Worm (Caenorhabditis elegans) whole organism, mixed stage, embryonic: ENCODE measurements around the gene C44H4.4.

Experiments used
- ceh-83 ChIP-seq: fragments of 200-800 bp; sonication (Bioruptor generic); optimal IDR thresholded peaks from 2 replicates; lab custom pipeline; 2018; ENCODE audit warnings: mild to moderate bottlenecking, missing genetic modification characterization, missing compliant biosample characterization
- elt-3 ChIP-seq: fragments of 150-350 bp; optimal IDR thresholded peaks from 2 replicates; lab custom pipeline; 2014; ENCODE audit warnings: missing biosample characterization, missing genetic modification characterization
- hlh-1 ChIP-seq: fragments of 150-350 bp; optimal IDR thresholded peaks from 2 replicates; lab custom pipeline; 2014; ENCODE audit warnings: missing biosample characterization, missing genetic modification reagents, missing genetic modification characterization
- lsy-2 ChIP-seq: fragments of 150-350 bp; optimal IDR thresholded peaks from 2 replicates; lab custom pipeline; 2014; ENCODE audit warnings: missing biosample characterization, missing genetic modification characterization
- mep-1 ChIP-seq: fragments of 150-350 bp; optimal IDR thresholded peaks from 2 replicates; lab custom pipeline; 2017; ENCODE audit warnings: missing biosample characterization, missing genetic modification reagents, missing genetic modification characterization, inconsistent platforms
- nhr-28 ChIP-seq: fragments of 150-350 bp; optimal IDR thresholded peaks from 2 replicates; lab custom pipeline; 2014; ENCODE audit warnings: missing biosample characterization, missing genetic modification characterization
- pha-4 ChIP-seq: fragments of 150-350 bp; optimal IDR thresholded peaks from 2 replicates; lab custom pipeline; 2018; ENCODE audit warnings: missing biosample characterization, missing genetic modification reagents, missing genetic modification characterization
- sem-2 ChIP-seq: fragments of 200-800 bp; sonication (Bioruptor generic); optimal IDR thresholded peaks from 2 replicates; lab custom pipeline; 2018; ENCODE audit warnings: mild to moderate bottlenecking, missing genetic modification characterization, missing compliant biosample characterization
- snpc-4 ChIP-seq: fragments of 150-350 bp; optimal IDR thresholded peaks from 2 replicates; lab custom pipeline; 2014; ENCODE audit warnings: missing biosample characterization, missing genetic modification characterization
- unc-62 ChIP-seq: fragments of 150-350 bp; optimal IDR thresholded peaks from 2 replicates; lab custom pipeline; 2014; ENCODE audit warnings: missing biosample characterization, missing genetic modification reagents, missing genetic modification characterization

DNA sequence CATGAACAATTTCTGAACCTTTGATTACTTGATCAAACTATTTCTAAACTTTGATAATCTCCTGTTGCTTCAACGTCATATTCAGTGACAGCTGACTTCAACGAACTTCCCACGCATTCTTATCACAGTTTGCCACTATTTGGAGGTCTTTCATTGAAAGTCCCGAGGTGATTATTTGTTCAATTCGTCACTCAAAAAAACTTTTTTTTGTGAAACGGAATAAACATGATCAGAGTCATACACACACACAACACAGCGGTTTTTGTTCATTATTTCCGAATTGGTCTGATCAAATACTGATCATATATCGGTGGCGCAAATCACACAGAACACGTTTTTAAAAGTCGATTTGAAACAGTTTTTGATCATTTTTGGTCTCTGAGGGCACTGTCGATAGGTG is 32.5 kb downstream of the C44H4.4 start:
- no peak for TF ChIP-seq pha-4 (tag; lab: Kevin White, UChicago)
- no peak for TF ChIP-seq elt-3 (tag; lab: Kevin White, UChicago)
- no peak for TF ChIP-seq unc-62 (GFP tag; lab: Kevin White, UChicago)
- no peak for TF ChIP-seq snpc-4 (tag; lab: Kevin White, UChicago)
- TF ChIP-seq nhr-28 (tag; lab: Kevin White, UChicago), result no peak
- TF ChIP-seq mep-1, result no peak
- no peak for TF ChIP-seq sem-2 (GFP tag; lab: Kevin White, UChicago)
- TF ChIP-seq ceh-83 (GFP tag; lab: Kevin White, UChicago), result no peak
- no peak for TF ChIP-seq lsy-2 (tag; lab: Kevin White, UChicago)
- no peak for TF ChIP-seq hlh-1
